Worm (Caenorhabditis elegans) whole organism, L4 larva: Measurements from ENCODE around the gene ent-2.

Experiments used
- F26F4.8 ChIP-seq: fragments of 200-800 bp; sonication (Bioruptor generic); conservative IDR thresholded peaks from 2 replicates; pipeline ENCODE4 v1.3.6; 2022; ENCODE audit warnings: missing genetic modification characterization, missing compliant biosample characterization
- F44E2.7 ChIP-seq: fragments of 200-800 bp; sonication (Bioruptor generic); IDR thresholded peaks from 2 replicates; pipeline ENCODE4 v2.1.2; 2022; ENCODE audit warnings: missing genetic modification characterization, missing compliant biosample characterization
- F49E8.2 ChIP-seq: sonication (generic microtip); optimal IDR thresholded peaks from 2 replicates; lab custom pipeline; 2016; ENCODE audit warnings: missing compliant biosample characterization, mild to moderate bottlenecking, missing genetic modification characterization, borderline replicate concordance
- T20F7.1 ChIP-seq: fragments of 200-800 bp; sonication (Bioruptor generic); optimal IDR thresholded peaks from 2 replicates; lab custom pipeline; 2018; ENCODE audit warnings: mild to moderate bottlenecking, missing genetic modification characterization, missing compliant biosample characterization
- T26A8.4 ChIP-seq: fragments of 200-800 bp; sonication (Bioruptor generic); IDR thresholded peaks from 2 replicates; pipeline ENCODE4 v1.3.6; 2022; ENCODE audit warnings: missing genetic modification characterization, missing compliant biosample characterization
- Y105C5A.15 ChIP-seq: fragments of 200-800 bp; sonication (Bioruptor generic); IDR thresholded peaks from 2 replicates; pipeline ENCODE4 v1.3.6; 2022; ENCODE audit warnings: missing genetic modification characterization, missing compliant biosample characterization
- Y48G9A.11 ChIP-seq: fragments of 200-800 bp; sonication (Bioruptor generic); IDR thresholded peaks from 2 replicates; pipeline ENCODE4 v1.3.6; 2022; ENCODE audit warnings: missing genetic modification reagents, missing genetic modification characterization, missing compliant biosample characterization
- Y75B8A.6 ChIP-seq: fragments of 200-800 bp; sonication (Bioruptor generic); IDR thresholded peaks from 2 replicates; pipeline ENCODE4 v1.3.6; 2022; ENCODE audit warnings: missing genetic modification reagents, missing genetic modification characterization, missing compliant biosample characterization
- ZK337.2 ChIP-seq: fragments of 200-800 bp; sonication (Bioruptor generic); IDR thresholded peaks from 2 replicates; pipeline ENCODE4 v1.3.6; 2022; ENCODE audit warnings: missing genetic modification reagents, missing genetic modification characterization, missing compliant biosample characterization
- aha-1 ChIP-seq: fragments of 150-350 bp; peaks from one replicate; lab custom pipeline; 2014; ENCODE audit warnings: missing biosample characterization, missing genetic modification characterization
- aly-2 ChIP-seq: sonication (generic microtip); optimal IDR thresholded peaks from 2 replicates; lab custom pipeline; 2018; ENCODE audit warnings: missing biosample characterization, missing genetic modification characterization
- ceh-20 ChIP-seq: fragments of 200-800 bp; sonication (Bioruptor generic); IDR thresholded peaks from 2 replicates; pipeline ENCODE4 v1.3.6; 2022; ENCODE audit warnings: missing genetic modification reagents, missing genetic modification characterization, missing compliant biosample characterization
- ceh-32 ChIP-seq: sonication (generic microtip); optimal IDR thresholded peaks from 2 replicates; lab custom pipeline; 2016; ENCODE audit warnings: mild to moderate bottlenecking, missing genetic modification characterization, missing compliant biosample characterization; ENCODE audit not compliant: poor library complexity
- ceh-44 ChIP-seq: fragments of 200-800 bp; sonication (Bioruptor generic); IDR thresholded peaks from 2 replicates; pipeline ENCODE4 v1.3.6; 2022; ENCODE audit warnings: missing genetic modification reagents, missing genetic modification characterization, missing compliant biosample characterization
- ceh-62 ChIP-seq: sonication (generic microtip); optimal IDR thresholded peaks from 2 replicates; lab custom pipeline; 2017; ENCODE audit warnings: missing biosample characterization, missing genetic modification characterization
- ctbp-1 ChIP-seq: fragments of 200-800 bp; sonication (Bioruptor generic); IDR thresholded peaks from 2 replicates; pipeline ENCODE4 v1.3.6; 2022; ENCODE audit warnings: missing genetic modification reagents, missing genetic modification characterization, missing compliant biosample characterization
- daf-12 ChIP-seq: fragments of 150-350 bp; optimal IDR thresholded peaks from 2 replicates; lab custom pipeline; 2014; ENCODE audit warnings: missing biosample characterization, missing genetic modification reagents, missing genetic modification characterization
- daf-16 ChIP-seq, 3 experiments: sonication (generic microtip); optimal IDR thresholded peaks; 2 replicates each; lab custom pipeline; 2016 to 2017; ENCODE audit warnings: missing genetic modification characterization in 3 of 3, missing genetic modification reagents in 3 of 3, mild to moderate bottlenecking in 2 of 3, missing compliant biosample characterization in 2 of 3, missing biosample characterization in 1 of 3, moderate library complexity in 1 of 3
- daf-19 ChIP-seq: fragments of 200-800 bp; sonication (Bioruptor generic); conservative IDR thresholded peaks from 2 replicates; pipeline ENCODE4 v1.3.6; 2022; ENCODE audit warnings: missing genetic modification characterization, missing compliant biosample characterization
- daf-8 ChIP-seq: fragments of 200-800 bp; sonication (Bioruptor generic); IDR thresholded peaks from 2 replicates; pipeline ENCODE4 v1.3.6; 2022; ENCODE audit warnings: missing genetic modification characterization, missing compliant biosample characterization
- dmd-8 ChIP-seq: fragments of 200-800 bp; sonication (Bioruptor generic); IDR thresholded peaks from 2 replicates; pipeline ENCODE4 v1.3.6; 2022; ENCODE audit warnings: missing genetic modification characterization, missing compliant biosample characterization
- dve-1 ChIP-seq: sonication (generic microtip); optimal IDR thresholded peaks from 2 replicates; lab custom pipeline; 2017; ENCODE audit warnings: antibody characterized with exemption, mild to moderate bottlenecking, missing genetic modification characterization, missing compliant biosample characterization; ENCODE audit not compliant: insufficient read depth
- fos-1 ChIP-seq: fragments of 150-350 bp; optimal IDR thresholded peaks from 2 replicates; lab custom pipeline; 2014; ENCODE audit warnings: missing biosample characterization, missing genetic modification characterization
- gei-8 ChIP-seq: fragments of 200-800 bp; sonication (Bioruptor generic); optimal IDR thresholded peaks from 2 replicates; lab custom pipeline; 2018; ENCODE audit warnings: mild to moderate bottlenecking, missing genetic modification characterization, missing compliant biosample characterization
- hif-1 ChIP-seq, 2 experiments: sonication (generic microtip); optimal IDR thresholded peaks; 2 replicates each; lab custom pipeline; 2016 to 2017; ENCODE audit warnings: missing compliant biosample characterization in 2 of 2, missing genetic modification characterization in 2 of 2, missing genetic modification reagents in 2 of 2, missing genotype in 2 of 2, mild to moderate bottlenecking in 1 of 2
- hmg-1.1 ChIP-seq: fragments of 200-800 bp; sonication (Bioruptor generic); IDR thresholded peaks from 2 replicates; pipeline ENCODE4 v1.3.6; 2022; ENCODE audit warnings: missing genetic modification reagents, missing genetic modification characterization, missing compliant biosample characterization
- jun-1 ChIP-seq: fragments of 150-350 bp; optimal IDR thresholded peaks from 2 replicates; lab custom pipeline; 2014; ENCODE audit warnings: missing biosample characterization, missing genetic modification reagents, missing genetic modification characterization
- lin-38 ChIP-seq: fragments of 200-800 bp; sonication (Bioruptor generic); IDR thresholded peaks from 2 replicates; pipeline ENCODE4 v1.3.6; 2022; ENCODE audit warnings: missing genetic modification reagents, missing genetic modification characterization, missing compliant biosample characterization
- lir-3 ChIP-seq: sonication (generic microtip); optimal IDR thresholded peaks from 2 replicates; lab custom pipeline; 2016; ENCODE audit warnings: mild to moderate bottlenecking, missing genetic modification characterization, missing compliant biosample characterization
- lsy-2 ChIP-seq, 2 experiments: fragments of 150-350 bp in 1 of 2; sonication (generic microtip) in 1 of 2; optimal IDR thresholded peaks; 2 replicates each; lab custom pipeline; 2014 to 2017; ENCODE audit warnings: missing biosample characterization in 2 of 2, missing genetic modification characterization in 2 of 2
- mes-2 ChIP-seq: sonication (generic microtip); optimal IDR thresholded peaks from 2 replicates; lab custom pipeline; 2016; ENCODE audit warnings: missing genotype, mild to moderate bottlenecking, missing genetic modification characterization, missing compliant biosample characterization; ENCODE audit not compliant: poor library complexity, severe bottlenecking
- mxl-2 ChIP-seq: fragments of 200-800 bp; sonication (Bioruptor generic); conservative IDR thresholded peaks from 2 replicates; pipeline ENCODE4 v1.3.6; 2022; ENCODE audit warnings: missing genetic modification reagents, missing genetic modification characterization, missing compliant biosample characterization
- nhr-10 ChIP-seq: fragments of 150-350 bp; optimal IDR thresholded peaks from 2 replicates; lab custom pipeline; 2014; ENCODE audit warnings: missing biosample characterization, missing genetic modification characterization
- nhr-102 ChIP-seq: sonication (generic microtip); optimal IDR thresholded peaks from 2 replicates; lab custom pipeline; 2016; ENCODE audit warnings: mild to moderate bottlenecking, missing genetic modification characterization, moderate library complexity, missing compliant biosample characterization
- nhr-237 ChIP-seq: sonication (generic microtip); optimal IDR thresholded peaks from 2 replicates; lab custom pipeline; 2017; ENCODE audit warnings: missing biosample characterization, missing genetic modification characterization
- nhr-28 ChIP-seq: fragments of 150-350 bp; optimal IDR thresholded peaks from 2 replicates; lab custom pipeline; 2014; ENCODE audit warnings: missing biosample characterization, missing genetic modification characterization
- nhr-48 ChIP-seq: sonication (generic microtip); optimal IDR thresholded peaks from 2 replicates; lab custom pipeline; 2016; ENCODE audit warnings: mild to moderate bottlenecking, missing genetic modification characterization, missing compliant biosample characterization
- nhr-77 ChIP-seq: fragments of 150-350 bp; optimal IDR thresholded peaks from 2 replicates; lab custom pipeline; 2014; ENCODE audit warnings: missing biosample characterization, missing genetic modification characterization
- pqm-1 ChIP-seq: sonication (generic microtip); optimal IDR thresholded peaks from 2 replicates; lab custom pipeline; 2017; ENCODE audit warnings: missing biosample characterization, missing genetic modification characterization
- sdz-12 ChIP-seq: fragments of 200-800 bp; sonication (Bioruptor generic); optimal IDR thresholded peaks from 2 replicates; lab custom pipeline; 2018; ENCODE audit warnings: mild to moderate bottlenecking, missing genetic modification characterization, missing compliant biosample characterization
- skn-1 ChIP-seq: fragments of 150-350 bp; optimal IDR thresholded peaks from 2 replicates; lab custom pipeline; 2014; ENCODE audit warnings: missing biosample characterization, missing genetic modification characterization
- snpc-1.2 ChIP-seq: fragments of 200-800 bp; sonication (Bioruptor generic); IDR thresholded peaks from 2 replicates; pipeline ENCODE4 v1.3.6; 2022; ENCODE audit warnings: missing genetic modification reagents, missing genetic modification characterization, missing compliant biosample characterization
- snpc-4 ChIP-seq: fragments of 150-350 bp; optimal IDR thresholded peaks from 2 replicates; lab custom pipeline; 2014; ENCODE audit warnings: missing biosample characterization, missing genetic modification characterization
- spr-1 ChIP-seq: sonication (generic microtip); optimal IDR thresholded peaks from 2 replicates; lab custom pipeline; 2016; ENCODE audit warnings: mild to moderate bottlenecking, missing genetic modification characterization, missing compliant biosample characterization
- unc-130 ChIP-seq: sonication (generic microtip); optimal IDR thresholded peaks from 2 replicates; lab custom pipeline; 2016; ENCODE audit warnings: missing genetic modification reagents, missing genetic modification characterization, missing compliant biosample characterization
- unc-39 ChIP-seq: sonication (generic microtip); optimal IDR thresholded peaks from 2 replicates; lab custom pipeline; 2017; ENCODE audit warnings: missing biosample characterization, missing genetic modification characterization
- unc-62 ChIP-seq, 3 experiments: fragments of 150-350 bp in 1 of 3; sonication (generic microtip); optimal IDR thresholded peaks in 2 of 3; peaks in 1 of 3; 1 replicate in 1 of 3; 2 replicates in 2 of 3; lab custom pipeline; 2014 to 2017; ENCODE audit warnings: missing biosample characterization in 3 of 3, missing genetic modification characterization in 3 of 3, missing genetic modification reagents in 3 of 3, missing genotype in 1 of 3
- vab-7 ChIP-seq: fragments of 200-800 bp; sonication (Bioruptor generic); IDR thresholded peaks from 2 replicates; pipeline ENCODE4 v1.3.6; 2022; ENCODE audit warnings: missing genetic modification reagents, missing genetic modification characterization, missing compliant biosample characterization
- zag-1 ChIP-seq: fragments of 150-350 bp; optimal IDR thresholded peaks from 2 replicates; lab custom pipeline; 2014; ENCODE audit warnings: missing biosample characterization, missing genetic modification characterization
- zfp-3 ChIP-seq: fragments of 200-800 bp; sonication (Bioruptor generic); conservative IDR thresholded peaks from 2 replicates; pipeline ENCODE4 v1.3.6; 2022; ENCODE audit warnings: missing genetic modification reagents, missing genetic modification characterization, missing compliant biosample characterization
- zip-2 ChIP-seq: fragments of 150-350 bp; optimal IDR thresholded peaks from 2 replicates; lab custom pipeline; 2014; ENCODE audit warnings: missing biosample characterization, missing genetic modification characterization

ent-2 gene

DNA sequence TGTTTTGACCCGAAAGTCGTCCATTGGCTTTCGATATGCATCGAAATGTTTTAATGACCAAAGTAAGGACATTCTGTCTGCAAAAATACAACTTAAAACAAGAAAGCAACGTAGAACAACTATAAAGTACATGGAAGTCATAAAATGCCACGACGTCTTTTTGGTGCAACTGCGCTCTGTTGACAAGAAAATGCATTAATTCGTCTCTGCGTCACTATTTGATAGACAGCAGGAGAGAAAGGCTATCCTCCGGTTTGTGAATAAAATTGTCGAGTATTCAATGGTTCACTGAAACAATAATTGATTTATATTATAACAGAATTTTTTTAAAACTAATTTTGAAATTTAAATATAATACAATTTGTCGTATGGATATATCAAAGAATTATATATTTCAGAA, 15.6 kb downstream of the ent-2 start, which contains the start of gene ergi-3 (continued):
- peak; percentile 66 for TF ChIP-seq nhr-77 (tag; lab: Kevin White, UChicago)
- TF ChIP-seq hmg-1.1 (GFP tag; lab: Robert Waterston, UW): 0 out of 2 replicates have a peak, but pooled peaks have one; percentile 31
- TF ChIP-seq daf-19 (GFP tag; lab: Robert Waterston, UW): no peak
- no peak for TF ChIP-seq Y105C5A.15 (GFP tag; lab: Robert Waterston, UW)
- TF ChIP-seq nhr-28 (tag; lab: Kevin White, UChicago): peak; percentile 91
- TF ChIP-seq lin-38 (GFP tag; lab: Robert Waterston, UW): peak; percentile 90
- no peak for TF ChIP-seq F26F4.8 (GFP tag; lab: Robert Waterston, UW)
- peak in 1 of 2 experiments; percentile 18 for TF ChIP-seq unc-62 (GFP tag; optimal IDR thresholded peaks at IDR 0.05 in 1 of 2; lab: Kevin White, UChicago)
- no peak for TF ChIP-seq unc-62 (tag; optimal IDR thresholded peaks at IDR 0.05; lab: Kevin White, UChicago)
- TF ChIP-seq Y48G9A.11 (GFP tag; lab: Robert Waterston, UW): no peak
- TF ChIP-seq mxl-2 (GFP tag; lab: Robert Waterston, UW): no peak
- no peak for TF ChIP-seq nhr-48
- TF ChIP-seq lsy-2 (tag; optimal IDR thresholded peaks at IDR 0.05; lab: Kevin White, UChicago): peak in 1 of 2 experiments; percentile 83
- no peak for TF ChIP-seq ZK337.2
- TF ChIP-seq snpc-4 (tag; lab: Kevin White, UChicago): no peak
- no peak for TF ChIP-seq nhr-237 (tag; lab: Kevin White, UChicago)
- TF ChIP-seq ceh-44 (GFP tag; lab: Robert Waterston, UW): no peak
- TF ChIP-seq ceh-32 (tag; lab: Kevin White, UChicago): no peak
- no peak for TF ChIP-seq ceh-62 (tag; lab: Kevin White, UChicago)
- TF ChIP-seq T26A8.4 (GFP tag; lab: Robert Waterston, UW): no peak
- peak in 1 of 2 experiments; percentile 15 for TF ChIP-seq hif-1 (tag; optimal IDR thresholded peaks at IDR 0.05; lab: Kevin White, UChicago)
- peak; percentile 22 for TF ChIP-seq T20F7.1 (GFP tag; lab: Kevin White, UChicago)
- no peak for TF ChIP-seq dmd-8 (GFP tag; lab: Robert Waterston, UW)
- no peak for TF ChIP-seq zfp-3 (GFP tag; lab: Robert Waterston, UW)
- TF ChIP-seq daf-12 (tag; lab: Kevin White, UChicago): no peak
- no peak for TF ChIP-seq aly-2 (tag; lab: Kevin White, UChicago)
- TF ChIP-seq ceh-20 (GFP tag; lab: Robert Waterston, UW): no peak
- no peak for TF ChIP-seq F44E2.7 (GFP tag; lab: Robert Waterston, UW)
- no peak for TF ChIP-seq Y75B8A.6
- TF ChIP-seq skn-1 (tag; lab: Kevin White, UChicago): no peak
- TF ChIP-seq zag-1 (tag; lab: Kevin White, UChicago): no peak
- TF ChIP-seq vab-7: no peak
- no peak for TF ChIP-seq jun-1 (tag; lab: Kevin White, UChicago)
- TF ChIP-seq lir-3 (tag; lab: Kevin White, UChicago): no peak
- no peak for TF ChIP-seq fos-1 (tag; lab: Kevin White, UChicago)
- no peak for TF ChIP-seq unc-130
- TF ChIP-seq spr-1: no peak
- TF ChIP-seq mes-2: peak; percentile 79
- no peak for TF ChIP-seq daf-16 (GFP tag; optimal IDR thresholded peaks at IDR 0.05; lab: Kevin White, UChicago)
- TF ChIP-seq daf-16 (tag; optimal IDR thresholded peaks at IDR 0.05; lab: Kevin White, UChicago): peak; percentile 52
- no peak for TF ChIP-seq gei-8 (GFP tag; lab: Kevin White, UChicago)
- TF ChIP-seq dve-1 (tag; lab: Kevin White, UChicago): peak; percentile 81
- TF ChIP-seq unc-39 (tag; lab: Kevin White, UChicago): no peak
- TF ChIP-seq nhr-10 (tag; lab: Kevin White, UChicago): no peak
- no peak for TF ChIP-seq zip-2
- TF ChIP-seq F49E8.2: no peak
- TF ChIP-seq sdz-12 (GFP tag; lab: Kevin White, UChicago): no peak
- no peak for TF ChIP-seq nhr-102 (tag; lab: Kevin White, UChicago)
- no peak for TF ChIP-seq aha-1 (tag; lab: Kevin White, UChicago)
- TF ChIP-seq snpc-1.2 (GFP tag; lab: Robert Waterston, UW): no peak
- no peak for TF ChIP-seq daf-8 (GFP tag; lab: Robert Waterston, UW)
- TF ChIP-seq pqm-1: peak; percentile 55
- TF ChIP-seq ctbp-1 (GFP tag; lab: Robert Waterston, UW): peak; percentile 11; the same call in 1 of the 2 replicates
